Fruit fly (Drosophila melanogaster) whole organism, embryonic: ENCODE measurements around the gene Tsf1.
A peak's percentile ranks its signal among the peaks of the same experiment; 100 is the strongest.

Experiments used
- Asciz ChIP-seq: fragments of 200-800 bp; sonication (Bioruptor generic); optimal IDR thresholded peaks from 2 replicates; lab custom pipeline; 2017; ENCODE audit warnings: missing biosample characterization, mild to moderate bottlenecking, missing genetic modification characterization, missing genetic modification reagents
- Awh ChIP-seq: fragments of 200-800 bp; sonication (Bioruptor generic); IDR thresholded peaks from 2 replicates; pipeline ENCODE4, ENCODE4 v1.3.6; 2022; ENCODE audit warnings: missing biosample characterization, missing genetic modification characterization
- Blimp-1 ChIP-seq: fragments of 200-800 bp; sonication (Bioruptor generic); optimal IDR thresholded peaks from 3 replicates; lab custom pipeline; 2018; ENCODE audit warnings: missing biosample characterization, missing genetic modification characterization, mild to moderate bottlenecking, moderate library complexity, missing genetic modification reagents
- CG10321 ChIP-seq: fragments of 200-800 bp; sonication (Bioruptor generic); IDR thresholded peaks from 2 replicates; pipeline ENCODE4 v1.3.6; 2022; ENCODE audit warnings: missing biosample characterization, missing genetic modification characterization
- CG10654 ChIP-seq: fragments of 200-800 bp; sonication (Bioruptor generic); optimal IDR thresholded peaks from 2 replicates; lab custom pipeline; 2016; ENCODE audit warnings: missing biosample characterization, missing genetic modification characterization
- CG1233 ChIP-seq: fragments of 200-800 bp; sonication (Bioruptor generic); optimal IDR thresholded peaks from 4 replicates; lab custom pipeline; 2018; ENCODE audit warnings: missing biosample characterization, mild to moderate bottlenecking, missing genetic modification characterization
- CG14965 ChIP-seq: fragments of 200-800 bp; sonication (Bioruptor generic); optimal IDR thresholded peaks from 2 replicates; lab custom pipeline; 2016; ENCODE audit warnings: missing biosample characterization, missing genetic modification characterization, borderline replicate concordance
- CG15479 ChIP-seq: fragments of 200-800 bp; sonication (Bioruptor generic); optimal IDR thresholded peaks from 3 replicates; lab custom pipeline; 2019; ENCODE audit warnings: missing biosample characterization, mild to moderate bottlenecking, missing genetic modification characterization, moderate library complexity
- CG15601 ChIP-seq: fragments of 200-800 bp; sonication (Bioruptor generic); optimal IDR thresholded peaks from 3 replicates; lab custom pipeline; 2019; ENCODE audit warnings: missing biosample characterization, mild to moderate bottlenecking, missing genetic modification characterization, moderate library complexity
- CG15696 ChIP-seq: fragments of 200-800 bp; sonication (Bioruptor generic); optimal IDR thresholded peaks from 2 replicates; lab custom pipeline; 2019; ENCODE audit warnings: missing biosample characterization, mild to moderate bottlenecking, missing genetic modification characterization, moderate library complexity
- CG1603 ChIP-seq: fragments of 200-800 bp; sonication (Bioruptor generic); optimal IDR thresholded peaks from 2 replicates; lab custom pipeline; 2019; ENCODE audit warnings: missing biosample characterization, mild to moderate bottlenecking, missing genetic modification characterization, moderate library complexity
- CG17802 ChIP-seq: fragments of 200-800 bp; sonication (Bioruptor generic); optimal IDR thresholded peaks from 2 replicates; lab custom pipeline; 2018; ENCODE audit warnings: missing biosample characterization, mild to moderate bottlenecking, missing genetic modification characterization, moderate library complexity
- CG17829 ChIP-seq: fragments of 200-800 bp; optimal IDR thresholded peaks from 2 replicates; lab custom pipeline; 2019; ENCODE audit warnings: missing biosample characterization, mild to moderate bottlenecking, missing genetic modification characterization, moderate library complexity
- CG17912 ChIP-seq: fragments of 200-800 bp; sonication (Bioruptor generic); optimal IDR thresholded peaks from 2 replicates; lab custom pipeline; 2018; ENCODE audit warnings: missing biosample characterization, mild to moderate bottlenecking, missing genetic modification characterization
- CG2875 ChIP-seq: fragments of 200-800 bp; sonication (Bioruptor generic); optimal IDR thresholded peaks from 2 replicates; lab custom pipeline; 2017; ENCODE audit warnings: missing biosample characterization, mild to moderate bottlenecking, missing genetic modification characterization, missing genetic modification reagents
- CG30403 ChIP-seq: fragments of 200-800 bp; sonication (Bioruptor generic); optimal IDR thresholded peaks from 3 replicates; lab custom pipeline; 2016; ENCODE audit warnings: missing biosample characterization, missing genetic modification characterization
- CG3407 ChIP-seq: fragments of 200-800 bp; sonication (Bioruptor generic); optimal IDR thresholded peaks from 2 replicates; lab custom pipeline; 2018; ENCODE audit warnings: missing biosample characterization, mild to moderate bottlenecking, missing genetic modification characterization
- CG42726 ChIP-seq: fragments of 200-800 bp; sonication (Bioruptor generic); IDR thresholded peaks from 2 replicates; pipeline ENCODE4 v1.3.6; 2022; ENCODE audit warnings: missing biosample characterization, missing genetic modification characterization; ENCODE audit not compliant: partially characterized antibody
- CG6254 ChIP-seq: fragments of 200-800 bp; sonication (Bioruptor generic); optimal IDR thresholded peaks from 3 replicates; lab custom pipeline; 2017; ENCODE audit warnings: mild to moderate bottlenecking, missing biosample characterization, missing genetic modification reagents, missing genetic modification characterization
- CG8089 ChIP-seq: fragments of 200-800 bp; sonication (Bioruptor generic); optimal IDR thresholded peaks from 3 replicates; lab custom pipeline; 2016; ENCODE audit warnings: missing biosample characterization, missing genetic modification characterization
- CG8765 ChIP-seq: fragments of 200-800 bp; sonication (Bioruptor generic); IDR thresholded peaks from 2 replicates; pipeline ENCODE4 v1.3.6; 2022; ENCODE audit warnings: missing biosample characterization, missing genetic modification characterization
- CHES-1-like ChIP-seq: fragments of 200-800 bp; sonication (Bioruptor generic); optimal IDR thresholded peaks from 2 replicates; lab custom pipeline; 2016; ENCODE audit warnings: missing biosample characterization, missing genetic modification characterization
- CoRest ChIP-seq: fragments of 200-800 bp; sonication (Bioruptor generic); optimal IDR thresholded peaks from 3 replicates; lab custom pipeline; 2018; ENCODE audit warnings: missing biosample characterization, mild to moderate bottlenecking, missing genetic modification characterization, moderate library complexity
- E2f1 ChIP-seq: fragments of 200-800 bp; sonication (Bioruptor generic); IDR thresholded peaks from 2 replicates; pipeline ENCODE4 v1.3.6; 2022; ENCODE audit warnings: missing biosample characterization, missing genetic modification characterization
- Jarid2 ChIP-seq: fragments of 200-800 bp; sonication (Bioruptor generic); optimal IDR thresholded peaks from 3 replicates; lab custom pipeline; 2017; ENCODE audit warnings: mild to moderate bottlenecking, missing biosample characterization, missing genetic modification reagents, missing genetic modification characterization
- Med ChIP-seq: fragments of 200-800 bp; sonication (Bioruptor generic); peaks from one replicate; lab custom pipeline; 2016; ENCODE audit warnings: missing biosample characterization, missing genetic modification characterization, mild to moderate bottlenecking, inconsistent platforms, moderate library complexity
- Nf-YB ChIP-seq: fragments of 200-800 bp; sonication (Bioruptor generic); optimal IDR thresholded peaks from 3 replicates; lab custom pipeline; 2019; ENCODE audit warnings: missing biosample characterization, mild to moderate bottlenecking, missing genetic modification characterization, moderate library complexity
- Ptx1 ChIP-seq: fragments of 200-800 bp; sonication (Bioruptor generic); IDR thresholded peaks from 2 replicates; pipeline ENCODE4 v1.3.6; 2022; ENCODE audit warnings: missing biosample characterization, missing genetic modification characterization
- Sox100B ChIP-seq: fragments of 200-800 bp; sonication (Bioruptor generic); optimal IDR thresholded peaks from 3 replicates; lab custom pipeline; 2018; ENCODE audit warnings: missing biosample characterization, mild to moderate bottlenecking, missing genetic modification characterization
- Spps ChIP-seq: fragments of 200-800 bp; sonication (Bioruptor generic); optimal IDR thresholded peaks from 2 replicates; lab custom pipeline; 2018; ENCODE audit warnings: missing biosample characterization, mild to moderate bottlenecking, missing genetic modification characterization
- Sry-δ ChIP-seq: fragments of 200-800 bp; sonication (Bioruptor generic); optimal IDR thresholded peaks from 2 replicates; lab custom pipeline; 2016; ENCODE audit warnings: missing biosample characterization, missing genetic modification characterization
- YL-1 ChIP-seq: fragments of 200-800 bp; sonication (Bioruptor generic); optimal IDR thresholded peaks from 3 replicates; lab custom pipeline; 2017; ENCODE audit warnings: missing biosample characterization, mild to moderate bottlenecking, missing genetic modification characterization
- ara ChIP-seq: fragments of 200-800 bp; sonication (Bioruptor generic); IDR thresholded peaks from 2 replicates; pipeline ENCODE4 v1.3.6; 2022; ENCODE audit warnings: missing biosample characterization, missing genetic modification characterization
- chinmo ChIP-seq: fragments of 200-800 bp; sonication (Bioruptor generic); IDR thresholded peaks from 4 replicates; pipeline ENCODE4 v1.3.6; 2022; ENCODE audit warnings: missing biosample characterization, missing genetic modification characterization; ENCODE audit not compliant: partially characterized antibody
- chm ChIP-seq: fragments of 200-800 bp; sonication (Bioruptor generic); IDR thresholded peaks from 2 replicates; pipeline ENCODE4 v1.3.6; 2022; ENCODE audit warnings: missing biosample characterization, missing genetic modification characterization
- ci ChIP-seq: fragments of 200-800 bp; sonication (Bioruptor generic); IDR thresholded peaks from 3 replicates; pipeline ENCODE4 v1.3.6; 2022; ENCODE audit warnings: missing biosample characterization, missing genetic modification characterization
- eyg ChIP-seq: fragments of 200-800 bp; sonication (Bioruptor generic); optimal IDR thresholded peaks from 3 replicates; lab custom pipeline; 2016; ENCODE audit warnings: missing biosample characterization, missing genetic modification characterization
- ftz-f1 ChIP-seq: fragments of 200-800 bp; sonication (Bioruptor generic); optimal IDR thresholded peaks from 2 replicates; lab custom pipeline; 2016; ENCODE audit warnings: missing biosample characterization, missing genetic modification characterization
- her ChIP-seq: fragments of 200-800 bp; sonication (Bioruptor generic); optimal IDR thresholded peaks from 2 replicates; lab custom pipeline; 2016; ENCODE audit warnings: missing biosample characterization, missing genetic modification characterization
- lbe ChIP-seq: fragments of 200-800 bp; sonication (Bioruptor generic); optimal IDR thresholded peaks from 2 replicates; lab custom pipeline; 2016; ENCODE audit warnings: missing biosample characterization, mild to moderate bottlenecking, missing genetic modification characterization
- lilli ChIP-seq: fragments of 200-800 bp; sonication (Bioruptor generic); optimal IDR thresholded peaks from 3 replicates; lab custom pipeline; 2016; ENCODE audit warnings: missing biosample characterization, missing genetic modification characterization
- lola ChIP-seq, 3 experiments: fragments of >200 bp in 2 of 3; fragments of 200-800 bp in 1 of 3; sonication (Bioruptor generic) in 1 of 3; optimal IDR thresholded peaks; 2 replicates each; lab custom pipeline; 2017 to 2019; ENCODE audit warnings: missing biosample characterization in 3 of 3, missing genetic modification characterization in 3 of 3, mild to moderate bottlenecking in 1 of 3, moderate library complexity in 1 of 3
- org-1 ChIP-seq: fragments of 200-800 bp; sonication (Bioruptor generic); optimal IDR thresholded peaks from 2 replicates; lab custom pipeline; 2017; ENCODE audit warnings: missing biosample characterization, missing genetic modification characterization
- rib ChIP-seq: fragments of 200-800 bp; sonication (Bioruptor generic); IDR thresholded peaks from 2 replicates; pipeline ENCODE4 v1.3.6; 2022; ENCODE audit warnings: missing biosample characterization, missing genetic modification characterization
- run ChIP-seq: fragments of 200-800 bp; sonication (Bioruptor generic); optimal IDR thresholded peaks from 3 replicates; lab custom pipeline; 2018; ENCODE audit warnings: missing biosample characterization, mild to moderate bottlenecking, missing genetic modification characterization
- shn ChIP-seq: fragments of 200-800 bp; sonication (Bioruptor generic); optimal IDR thresholded peaks from 3 replicates; lab custom pipeline; 2016; ENCODE audit warnings: missing biosample characterization, missing genetic modification characterization
- slbo ChIP-seq: fragments of 200-800 bp; sonication (Bioruptor generic); IDR thresholded peaks from 2 replicates; pipeline ENCODE4 v1.3.6; 2022; ENCODE audit warnings: missing biosample characterization, missing genetic modification characterization
- sug ChIP-seq: fragments of 200-800 bp; optimal IDR thresholded peaks from 2 replicates; lab custom pipeline; 2019; ENCODE audit warnings: missing biosample characterization, mild to moderate bottlenecking, missing genetic modification characterization, moderate library complexity
- tna ChIP-seq: fragments of 200-800 bp; sonication (Bioruptor generic); IDR thresholded peaks from 2 replicates; pipeline ENCODE4 v1.3.6; 2022; ENCODE audit warnings: missing biosample characterization, missing genetic modification characterization; ENCODE audit not compliant: partially characterized antibody
- ttk ChIP-seq: fragments of 200-800 bp; sonication (Bioruptor generic); IDR thresholded peaks from 2 replicates; pipeline ENCODE4 v2.1.2; 2022; ENCODE audit warnings: missing biosample characterization, missing genetic modification characterization

The Tsf1 gene

dm6 chrX:18357756-18358182 is 29.1 kb upstream of the Tsf1 start (continued):
- TF ChIP-seq CG8089 (GFP tag; lab: Kevin White, UChicago) (no peak), her (GFP tag; lab: Kevin White, UChicago) (no peak), CG42726 (GFP tag; lab: Robert Waterston, UW) (no peak), Nf-YB (peak; percentile 40), slbo (no peak), CG15696 (no peak), lbe (GFP tag; lab: Kevin White, UChicago) (no peak), Awh (GFP tag; lab: Robert Waterston, UW) (no peak), Blimp-1 (peak; percentile 98), CG1233 (GFP tag; lab: Kevin White, UChicago) (no peak), CHES-1-like (GFP tag; lab: Kevin White, UChicago) (no peak), CG14965 (GFP tag; lab: Kevin White, UChicago) (no peak), CG10321 (no peak), Med (GFP tag; lab: Kevin White, UChicago) (peak; percentile 78), run (tag; lab: Kevin White, UChicago) (no peak), CG17912 (GFP tag; lab: Kevin White, UChicago) (no peak), CG15479 (peak; percentile 52), lola (GFP tag; optimal IDR thresholded peaks at IDR 0.05; lab: Kevin White, UChicago) (no peak), Ptx1 (GFP tag; lab: Robert Waterston, UW) (no peak), Sox100B (GFP tag; lab: Kevin White, UChicago) (no peak), CG2875 (GFP tag; lab: Kevin White, UChicago) (no peak), CG30403 (GFP tag; lab: Kevin White, UChicago) (no peak), CG17802 (tag; lab: Kevin White, UChicago) (no peak), rib (GFP tag; lab: Robert Waterston, UW) (no peak), org-1 (GFP tag; lab: Kevin White, UChicago) (no peak), Spps (tag; lab: Kevin White, UChicago) (peak; percentile 33), tna (no peak), ara (GFP tag; lab: Robert Waterston, UW) (0 out of 2 replicates have a peak, but pooled peaks have one; percentile 45), CG1603 (tag; lab: Kevin White, UChicago) (no peak), shn (GFP tag; lab: Kevin White, UChicago) (no peak), CoRest (tag; lab: Kevin White, UChicago) (peak; percentile 39), E2f1 (GFP tag; lab: Robert Waterston, UW) (no peak), CG17829 (no peak), ttk (no peak), Jarid2 (GFP tag; lab: Kevin White, UChicago) (no peak), chinmo (GFP tag; lab: Robert Waterston, UW) (peak; percentile 59; the same call in 2 of the 4 replicates), CG8765 (GFP tag; lab: Robert Waterston, UW) (no peak), CG6254 (no peak), chm (0 out of 2 replicates have a peak, but pooled peaks have one; percentile 20), Sry-δ (GFP tag; lab: Kevin White, UChicago) (no peak), CG3407 (no peak), ftz-f1 (GFP tag; lab: Kevin White, UChicago) (no peak), Asciz (GFP tag; lab: Kevin White, UChicago) (no peak), CG10654 (GFP tag; lab: Kevin White, UChicago) (no peak), CG15601 (tag; lab: Kevin White, UChicago) (no peak), eyg (GFP tag; lab: Kevin White, UChicago) (no peak), sug (no peak), lilli (GFP tag; lab: Kevin White, UChicago) (no peak), ci (GFP tag; lab: Robert Waterston, UW) (no peak; the same call in 2 of the 3 replicates), YL-1 (GFP tag; lab: Kevin White, UChicago) (no peak)
